Worm (Caenorhabditis elegans): Measurements from ENCODE around the gene B0252.11.

Gene B0252.11

DNA sequence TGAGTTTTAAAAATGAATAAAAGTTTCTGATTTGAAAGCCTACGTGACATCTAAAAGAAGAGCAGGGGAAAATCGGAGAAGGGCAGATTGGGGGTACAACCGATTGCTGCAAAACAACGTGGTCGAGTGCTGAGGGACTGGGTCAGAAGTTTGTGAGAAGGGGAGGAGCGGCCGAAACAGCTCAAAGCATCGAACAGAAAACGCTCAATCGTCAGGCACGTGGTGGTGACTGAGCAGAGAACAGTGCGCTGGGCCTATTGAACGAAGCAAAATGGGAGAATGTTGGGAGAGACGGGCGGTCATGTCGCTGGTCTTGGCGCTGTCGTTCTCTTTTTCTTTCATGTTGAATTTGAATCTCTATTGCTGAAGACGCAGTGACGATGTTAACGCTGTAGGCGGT is 26.4 kb downstream of the B0252.11 start (continued):
- peak; percentile 7 for TF ChIP-seq dsc-1 (tag; optimal IDR thresholded peaks at IDR 0.05)
- no peak for TF ChIP-seq sup-37 (GFP tag; optimal IDR thresholded peaks at IDR 0.05)
- no peak for TF ChIP-seq lin-39 (tag; optimal IDR thresholded peaks at IDR 0.05)
- peak; percentile 87 for TF ChIP-seq nhr-85 (tag)
- no peak for TF ChIP-seq fkh-10 (GFP tag; optimal IDR thresholded peaks at IDR 0.05)
- no peak for TF ChIP-seq lin-15B (tag; optimal IDR thresholded peaks at IDR 0.05)
- TF ChIP-seq snu-23 (GFP tag; optimal IDR thresholded peaks at IDR 0.05) = peak; percentile 83
- no peak for TF ChIP-seq C34B4.2 (tag; optimal IDR thresholded peaks at IDR 0.05)
- TF ChIP-seq ama-1 (optimal IDR thresholded peaks at IDR 0.05) = peak; percentile 49
- TF ChIP-seq skn-1 (tag; optimal IDR thresholded peaks at IDR 0.05) = peak; percentile 43
- TF ChIP-seq ceh-8 (GFP tag; optimal IDR thresholded peaks at IDR 0.05) = no peak
- TF ChIP-seq C04F5.9 (tag; optimal IDR thresholded peaks at IDR 0.05) = no peak
- no peak for TF ChIP-seq elt-2 (tag; optimal IDR thresholded peaks at IDR 0.05)
- no peak for TF ChIP-seq nhr-237 (tag; optimal IDR thresholded peaks at IDR 0.05)
- TF ChIP-seq lin-13 (GFP tag; optimal IDR thresholded peaks at IDR 0.05) = peak; percentile 31
- no peak for TF ChIP-seq ces-1 (GFP tag; optimal IDR thresholded peaks at IDR 0.05)
- TF ChIP-seq nhr-90 (tag; optimal IDR thresholded peaks at IDR 0.05; ENCODE audit: poor library complexity) = peak; percentile 4
- TF ChIP-seq snpc-4 (tag; optimal IDR thresholded peaks at IDR 0.05) = peak; percentile 7
- TF ChIP-seq vab-15 (tag; optimal IDR thresholded peaks at IDR 0.05) = no peak
- peak; percentile 29 for TF ChIP-seq lir-3 (tag; optimal IDR thresholded peaks at IDR 0.05; ENCODE audit: poor library complexity)
- TF ChIP-seq unc-62 (GFP tag; optimal IDR thresholded peaks at IDR 0.05) = no peak
- TF ChIP-seq unc-130 (tag; optimal IDR thresholded peaks at IDR 0.05) = peak; percentile 83
- 0 out of 2 replicates have a peak, but pooled peaks have one; percentile 1 for TF ChIP-seq isw-1 (GFP tag; IDR thresholded peaks at IDR 0.05)
- TF ChIP-seq hlh-4 (tag; optimal IDR thresholded peaks at IDR 0.05) = no peak
- TF ChIP-seq lin-35 (GFP tag; optimal IDR thresholded peaks at IDR 0.05) = peak; percentile 33 to 77
- no peak for TF ChIP-seq egl-13 (tag; optimal IDR thresholded peaks at IDR 0.05)
- no peak for TF ChIP-seq unc-30 (tag; optimal IDR thresholded peaks at IDR 0.05)
- TF ChIP-seq xbp-1 (tag; optimal IDR thresholded peaks at IDR 0.05) = peak; percentile 14
- TF ChIP-seq nhr-20 (tag; optimal IDR thresholded peaks at IDR 0.05) = peak; percentile 81
- peak in 1 of 6 experiments; percentile 21 for TF ChIP-seq elt-3 (tag; optimal IDR thresholded peaks at IDR 0.05)
- no peak for TF ChIP-seq aly-2 (tag; optimal IDR thresholded peaks at IDR 0.05)
- no peak for TF ChIP-seq Y116A8C.19 (tag; optimal IDR thresholded peaks at IDR 0.05; ENCODE audit: borderline replicate concordance)
- TF ChIP-seq lin-14 (GFP tag; optimal IDR thresholded peaks at IDR 0.05) = peak; percentile 88
- no peak for TF ChIP-seq hpl-2 (GFP tag; optimal IDR thresholded peaks at IDR 0.05)
- TF ChIP-seq alr-1 (tag; optimal IDR thresholded peaks at IDR 0.05; ENCODE audit: borderline replicate concordance) = no peak
- no peak for TF ChIP-seq ceh-63 (GFP tag; optimal IDR thresholded peaks at IDR 0.05)
- peak; percentile 70 for TF ChIP-seq C16A3.4 (tag; optimal IDR thresholded peaks at IDR 0.05)
- no peak for TF ChIP-seq unc-86 (tag; optimal IDR thresholded peaks at IDR 0.05)
- no peak for TF ChIP-seq mep-1 (tag; optimal IDR thresholded peaks at IDR 0.05)
- 0 out of 2 replicates have a peak, but pooled peaks have one; percentile 9 for TF ChIP-seq grh-1 (GFP tag; IDR thresholded peaks at IDR 0.05)
- peak; percentile 48 for TF ChIP-seq tbx-2 (tag; optimal IDR thresholded peaks at IDR 0.05)
- no peak for TF ChIP-seq F16B12.6 (tag; optimal IDR thresholded peaks at IDR 0.05)
- TF ChIP-seq fos-1 (tag; optimal IDR thresholded peaks at IDR 0.05) = no peak
- peak; percentile 8 for TF ChIP-seq fkh-8 (tag; optimal IDR thresholded peaks at IDR 0.05)
- TF ChIP-seq zip-4 (GFP tag; optimal IDR thresholded peaks at IDR 0.05) = no peak
- TF ChIP-seq nhr-77 (tag; optimal IDR thresholded peaks at IDR 0.05) = no peak
- peak; percentile 60 for TF ChIP-seq swsn-7 (tag; optimal IDR thresholded peaks at IDR 0.05)
- TF ChIP-seq lsy-2 (tag; optimal IDR thresholded peaks at IDR 0.05) = peak; percentile 50 to 65
- TF ChIP-seq jun-1 (tag; optimal IDR thresholded peaks at IDR 0.05) = peak; percentile 60
- TF ChIP-seq nhr-76 (tag; optimal IDR thresholded peaks at IDR 0.05) = no peak
- TF ChIP-seq unc-98 (GFP tag; IDR thresholded peaks at IDR 0.05) = no peak
- peak; percentile 14 to 22 for TF ChIP-seq efl-1 (optimal IDR thresholded peaks at IDR 0.05)
- TF ChIP-seq efl-1 (GFP tag; optimal IDR thresholded peaks at IDR 0.05 in 1 of 2) = peak in 1 of 2 experiments; percentile 94
- no peak for TF ChIP-seq sptf-1 (tag; optimal IDR thresholded peaks at IDR 0.05)

Data from whole organism, L1 larva.